Fruit fly (Drosophila melanogaster): ENCODE results near the gene Ykt6.

Ykt6 gene

dm6 chrX:7970396-7970795 is 50.2 kb downstream of the Ykt6 start (continued):
- TF ChIP-seq CG10631 (GFP tag; optimal IDR thresholded peaks at IDR 0.05): peak; percentile 88
- peak; percentile 16 for TF ChIP-seq CG6854 (GFP tag; optimal IDR thresholded peaks at IDR 0.05)
- TF ChIP-seq Ets96B (tag; optimal IDR thresholded peaks at IDR 0.05): peak; percentile 85
- TF ChIP-seq cyc (GFP tag; optimal IDR thresholded peaks at IDR 0.05): peak; percentile 82
- peak; percentile 75 for TF ChIP-seq CG11762 (GFP tag; optimal IDR thresholded peaks at IDR 0.05; ENCODE audit: insufficient read depth)
- TF ChIP-seq esn (GFP tag; optimal IDR thresholded peaks at IDR 0.05): peak; percentile 88
- TF ChIP-seq Sox15 (GFP tag; optimal IDR thresholded peaks at IDR 0.05): peak; percentile 76
- peak; percentile 83 for TF ChIP-seq CG4318 (GFP tag; optimal IDR thresholded peaks at IDR 0.05)

All from whole organism, prepupa.